Fruit fly (Drosophila melanogaster) whole organism, adult: ENCODE results near the gene Snx27.

ENCODE experiments used
- CG11617 ChIP-seq: fragments of 200-800 bp; sonication (Bioruptor generic); optimal IDR thresholded peaks from 2 replicates; lab custom pipeline; 2017; ENCODE audit warnings: mild to moderate bottlenecking, missing biosample characterization, missing genetic modification reagents, missing genetic modification characterization
- CG12768 ChIP-seq: fragments of 200-800 bp; sonication (Bioruptor generic); optimal IDR thresholded peaks from 2 replicates; lab custom pipeline; 2017; ENCODE audit warnings: missing biosample characterization, missing genetic modification characterization, mild to moderate bottlenecking, moderate library complexity, missing genetic modification reagents
- CG1620 ChIP-seq: fragments of 200-800 bp; sonication (Bioruptor generic); optimal IDR thresholded peaks from 2 replicates; lab custom pipeline; 2016; ENCODE audit warnings: missing biosample characterization, missing genetic modification characterization
- CG7101 ChIP-seq: fragments of 200-800 bp; sonication (Bioruptor generic); optimal IDR thresholded peaks from 2 replicates; lab custom pipeline; 2018; ENCODE audit warnings: missing biosample characterization, mild to moderate bottlenecking, missing genetic modification characterization, moderate library complexity
- Clk ChIP-seq: fragments of 200-800 bp; sonication (Bioruptor generic); optimal IDR thresholded peaks from 2 replicates; lab custom pipeline; 2017; ENCODE audit warnings: missing biosample characterization, missing genetic modification characterization
- Crg-1 ChIP-seq: fragments of 200-800 bp; sonication (Bioruptor generic); optimal IDR thresholded peaks from 2 replicates; lab custom pipeline; 2016; ENCODE audit warnings: missing biosample characterization, missing genetic modification characterization
- Hr96 ChIP-seq: fragments of 200-800 bp; sonication (Bioruptor generic); optimal IDR thresholded peaks from 2 replicates; lab custom pipeline; 2016; ENCODE audit warnings: missing biosample characterization, missing genetic modification characterization
- bab1 ChIP-seq: fragments of 200-800 bp; sonication (Bioruptor generic); optimal IDR thresholded peaks from 3 replicates; lab custom pipeline; 2019; ENCODE audit warnings: missing biosample characterization, mild to moderate bottlenecking, missing genetic modification characterization, moderate library complexity
- ovo ChIP-seq: fragments of 200-800 bp; sonication (Bioruptor generic); optimal IDR thresholded peaks from 2 replicates; lab custom pipeline; 2016; ENCODE audit warnings: missing biosample characterization, missing genetic modification characterization
- pad ChIP-seq: fragments of 200-800 bp; sonication (Bioruptor generic); optimal IDR thresholded peaks from 3 replicates; lab custom pipeline; 2017; ENCODE audit warnings: missing biosample characterization, missing genetic modification characterization, mild to moderate bottlenecking, moderate library complexity, missing genetic modification reagents
- toe ChIP-seq: fragments of 200-800 bp; sonication (Bioruptor generic); optimal IDR thresholded peaks from 2 replicates; lab custom pipeline; 2016; ENCODE audit warnings: missing biosample characterization, missing genetic modification characterization

DNA sequence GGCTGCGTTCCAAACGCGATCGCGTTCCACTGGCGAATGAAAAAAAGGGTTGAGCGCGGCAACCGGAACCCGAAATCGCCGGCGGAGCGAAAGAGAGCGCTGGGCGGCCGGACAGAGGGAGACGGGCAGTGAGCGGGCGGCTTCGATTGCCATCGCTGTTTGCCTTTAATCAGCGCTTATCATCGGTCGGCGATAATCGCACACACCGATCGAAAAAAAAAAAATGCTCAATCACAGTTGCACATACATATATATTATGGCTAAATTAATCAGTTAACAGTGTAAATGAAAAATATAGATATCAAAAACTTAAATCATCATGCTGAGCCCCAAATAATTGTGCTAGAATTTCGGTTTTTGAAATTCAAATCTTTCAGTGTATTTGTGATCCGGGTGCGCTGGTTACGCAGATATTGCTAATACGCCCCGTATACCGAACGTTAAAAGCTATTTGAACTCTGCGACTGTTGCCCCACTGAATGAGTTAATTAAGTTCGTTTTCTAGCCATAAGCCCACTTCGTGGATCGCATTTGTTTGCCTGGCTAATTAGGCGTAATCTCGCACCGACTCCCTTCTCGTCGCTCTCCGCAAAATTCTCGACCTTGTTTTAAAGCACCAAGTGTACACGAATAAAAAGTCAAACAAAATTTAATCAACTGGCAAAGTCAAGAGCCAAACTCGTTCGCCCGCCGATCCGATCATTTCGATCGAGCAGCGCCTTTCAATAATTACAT, 19.9 kb downstream of the Snx27 start, which contains the start of gene CG33080:
- no peak for TF ChIP-seq toe
- TF ChIP-seq Crg-1 (GFP tag; lab: Kevin White, UChicago): no peak
- no peak for TF ChIP-seq CG12768 (GFP tag; lab: Kevin White, UChicago)
- peak; percentile 3 for TF ChIP-seq CG7101
- no peak for TF ChIP-seq Hr96 (GFP tag; lab: Kevin White, UChicago)
- no peak for TF ChIP-seq CG11617
- no peak for TF ChIP-seq bab1 (GFP tag; lab: Kevin White, UChicago)
- TF ChIP-seq Clk: no peak
- TF ChIP-seq CG1620 (GFP tag; lab: Kevin White, UChicago): no peak
- no peak for TF ChIP-seq pad (GFP tag; lab: Kevin White, UChicago)
- TF ChIP-seq ovo (GFP tag; lab: Kevin White, UChicago): no peak
